Fruit fly (Drosophila melanogaster) whole organism, embryonic: Measurements from ENCODE around the gene Cpr30B.

Source experiments
- Antp ChIP-seq: fragments of 200-800 bp; sonication (Bioruptor generic); optimal IDR thresholded peaks from 3 replicates; lab custom pipeline; 2016; ENCODE audit warnings: missing biosample characterization, missing genetic modification characterization
- Awh ChIP-seq: fragments of 200-800 bp; sonication (Bioruptor generic); IDR thresholded peaks from 2 replicates; pipeline ENCODE4, ENCODE4 v1.3.6; 2022; ENCODE audit warnings: missing biosample characterization, missing genetic modification characterization
- CG10267 ChIP-seq: fragments of 200-800 bp; sonication (Bioruptor generic); optimal IDR thresholded peaks from 2 replicates; lab custom pipeline; 2018; ENCODE audit warnings: missing biosample characterization, mild to moderate bottlenecking, missing genetic modification characterization, moderate library complexity
- CG10565 ChIP-seq: fragments of 200-800 bp; sonication (Bioruptor generic); optimal IDR thresholded peaks from 3 replicates; lab custom pipeline; 2016; ENCODE audit warnings: missing biosample characterization, mild to moderate bottlenecking, missing genetic modification characterization
- CG12071 ChIP-seq: fragments of 200-800 bp; sonication (Bioruptor generic); optimal IDR thresholded peaks from 3 replicates; lab custom pipeline; 2018; ENCODE audit warnings: missing biosample characterization, mild to moderate bottlenecking, missing genetic modification characterization
- CG1233 ChIP-seq: fragments of 200-800 bp; sonication (Bioruptor generic); optimal IDR thresholded peaks from 4 replicates; lab custom pipeline; 2018; ENCODE audit warnings: missing biosample characterization, mild to moderate bottlenecking, missing genetic modification characterization
- CG2120 ChIP-seq: fragments of 200-800 bp; sonication (Bioruptor generic); optimal IDR thresholded peaks from 3 replicates; lab custom pipeline; 2016; ENCODE audit warnings: missing biosample characterization, missing genetic modification characterization
- CG31224 ChIP-seq: fragments of 200-800 bp; sonication (Bioruptor generic); IDR thresholded peaks from 2 replicates; pipeline ENCODE4 v1.3.6; 2022; ENCODE audit warnings: missing biosample characterization, missing genetic modification characterization
- CG31388 ChIP-seq: fragments of 200-800 bp; sonication (Bioruptor generic); optimal IDR thresholded peaks from 2 replicates; lab custom pipeline; 2016; ENCODE audit warnings: missing biosample characterization, missing genetic modification characterization
- CG34376 ChIP-seq: fragments of 200-800 bp; sonication (Bioruptor generic); optimal IDR thresholded peaks from 2 replicates; lab custom pipeline; 2018; ENCODE audit warnings: missing biosample characterization, mild to moderate bottlenecking, missing genetic modification characterization
- CG4360 ChIP-seq: fragments of 200-800 bp; sonication (Bioruptor generic); IDR thresholded peaks from 2 replicates; pipeline ENCODE4 v1.3.6; 2022; ENCODE audit warnings: missing biosample characterization, missing genetic modification characterization
- CG4707 ChIP-seq: fragments of 200-800 bp; sonication (Bioruptor generic); optimal IDR thresholded peaks from 2 replicates; lab custom pipeline; 2018; ENCODE audit warnings: missing biosample characterization, mild to moderate bottlenecking, missing genetic modification characterization, moderate library complexity
- CG4854 ChIP-seq: fragments of 200-800 bp; sonication (Bioruptor generic); optimal IDR thresholded peaks from 2 replicates; lab custom pipeline; 2016; ENCODE audit warnings: missing biosample characterization, missing genetic modification characterization, inconsistent platforms
- CG6175 ChIP-seq: fragments of 200-800 bp; sonication (Bioruptor generic); IDR thresholded peaks from 3 replicates; pipeline ENCODE4 v1.3.6; 2022; ENCODE audit warnings: missing biosample characterization, missing genetic modification characterization
- CG6765 ChIP-seq: fragments of 200-800 bp; sonication (Bioruptor generic); optimal IDR thresholded peaks from 3 replicates; lab custom pipeline; 2017; ENCODE audit warnings: missing biosample characterization, mild to moderate bottlenecking, missing genetic modification characterization
- CG7271 ChIP-seq: fragments of 200-800 bp; sonication (Bioruptor generic); optimal IDR thresholded peaks from 2 replicates; lab custom pipeline; 2018; ENCODE audit warnings: missing biosample characterization, mild to moderate bottlenecking, missing genetic modification characterization, moderate library complexity
- CG7556 ChIP-seq: fragments of 200-800 bp; sonication (Bioruptor generic); optimal IDR thresholded peaks from 2 replicates; lab custom pipeline; 2017; ENCODE audit warnings: missing biosample characterization, mild to moderate bottlenecking, missing genetic modification characterization
- Drgx ChIP-seq: fragments of 200-800 bp; sonication (Bioruptor generic); IDR thresholded peaks from 2 replicates; pipeline ENCODE4 v1.3.6; 2022; ENCODE audit warnings: missing biosample characterization, missing genetic modification characterization
- Fer2 ChIP-seq: fragments of 200-800 bp; sonication (Bioruptor generic); optimal IDR thresholded peaks from 2 replicates; lab custom pipeline; 2018; ENCODE audit warnings: missing biosample characterization, mild to moderate bottlenecking, missing genetic modification characterization, moderate library complexity
- HLH4C ChIP-seq: fragments of 200-800 bp; sonication (Bioruptor generic); IDR thresholded peaks from 3 replicates; pipeline ENCODE4 v1.3.6; 2022; ENCODE audit warnings: missing biosample characterization, missing genetic modification characterization; ENCODE audit not compliant: partially characterized antibody
- HmgZ ChIP-seq: fragments of 200-800 bp; sonication (Bioruptor generic); optimal IDR thresholded peaks from 2 replicates; lab custom pipeline; 2018; ENCODE audit warnings: missing biosample characterization, mild to moderate bottlenecking, missing genetic modification characterization
- Hmx ChIP-seq: fragments of 200-800 bp; sonication (Bioruptor generic); optimal IDR thresholded peaks from 2 replicates; lab custom pipeline; 2016; ENCODE audit warnings: missing biosample characterization, missing genetic modification characterization
- Meics ChIP-seq: fragments of 200-800 bp; sonication (Bioruptor generic); optimal IDR thresholded peaks from 2 replicates; lab custom pipeline; 2017; ENCODE audit warnings: missing biosample characterization, mild to moderate bottlenecking, missing genetic modification characterization
- NfI ChIP-seq: fragments of 200-800 bp; sonication (Bioruptor generic); optimal IDR thresholded peaks from 3 replicates; lab custom pipeline; 2018; ENCODE audit warnings: missing biosample characterization, mild to moderate bottlenecking, missing genetic modification characterization, moderate library complexity
- PHDP ChIP-seq: fragments of 200-800 bp; sonication (Bioruptor generic); optimal IDR thresholded peaks from 3 replicates; lab custom pipeline; 2018; ENCODE audit warnings: missing biosample characterization, mild to moderate bottlenecking, missing genetic modification characterization, moderate library complexity
- Pdp1 ChIP-seq, 2 experiments: fragments of 200-800 bp; sonication (Bioruptor generic); optimal IDR thresholded peaks; 3 replicates each; lab custom pipeline; 2016; ENCODE audit warnings: missing biosample characterization in 2 of 2, missing genetic modification characterization in 2 of 2, mild to moderate bottlenecking in 1 of 2, moderate library complexity in 1 of 2
- Usf ChIP-seq: fragments of 200-800 bp; sonication (Bioruptor generic); optimal IDR thresholded peaks from 2 replicates; lab custom pipeline; 2017; ENCODE audit warnings: missing genotype, missing biosample characterization, missing genetic modification characterization
- Xbp1 ChIP-seq: fragments of 200-800 bp; sonication (Bioruptor generic); optimal IDR thresholded peaks from 3 replicates; lab custom pipeline; 2016; ENCODE audit warnings: missing biosample characterization, mild to moderate bottlenecking, missing genetic modification characterization
- az2 ChIP-seq: fragments of 200-800 bp; sonication (Bioruptor generic); optimal IDR thresholded peaks from 3 replicates; lab custom pipeline; 2016; ENCODE audit warnings: missing biosample characterization, missing genetic modification characterization
- chinmo ChIP-seq: fragments of 200-800 bp; sonication (Bioruptor generic); IDR thresholded peaks from 4 replicates; pipeline ENCODE4 v1.3.6; 2022; ENCODE audit warnings: missing biosample characterization, missing genetic modification characterization; ENCODE audit not compliant: partially characterized antibody
- dmrt11E ChIP-seq: fragments of 200-800 bp; sonication (Bioruptor generic); optimal IDR thresholded peaks from 3 replicates; lab custom pipeline; 2018; ENCODE audit warnings: missing biosample characterization, mild to moderate bottlenecking, missing genetic modification characterization, moderate library complexity
- dmrt99B ChIP-seq: fragments of 200-800 bp; sonication (Bioruptor generic); optimal IDR thresholded peaks from 2 replicates; lab custom pipeline; 2018; ENCODE audit warnings: missing biosample characterization, mild to moderate bottlenecking, missing genetic modification characterization, moderate library complexity
- gce ChIP-seq: fragments of 200-800 bp; sonication (Bioruptor generic); IDR thresholded peaks from 3 replicates; pipeline ENCODE4 v1.3.6; 2022; ENCODE audit warnings: missing biosample characterization, missing genetic modification characterization
- gcm2 ChIP-seq: fragments of 200-800 bp; sonication (Bioruptor generic); optimal IDR thresholded peaks from 2 replicates; lab custom pipeline; 2016; ENCODE audit warnings: missing biosample characterization, missing genetic modification characterization
- gro ChIP-seq: fragments of 200-800 bp; sonication (Bioruptor generic); optimal IDR thresholded peaks from 2 replicates; lab custom pipeline; 2016; ENCODE audit warnings: missing biosample characterization, missing genetic modification characterization
- hb ChIP-seq: fragments of 200-800 bp; sonication (Bioruptor generic); IDR thresholded peaks from 3 replicates; pipeline ENCODE4 v1.3.6; 2022; ENCODE audit warnings: missing biosample characterization, missing genetic modification characterization; ENCODE audit not compliant: partially characterized antibody
- jing ChIP-seq: fragments of 200-800 bp; sonication (Bioruptor generic); optimal IDR thresholded peaks from 2 replicates; lab custom pipeline; 2018; ENCODE audit warnings: missing biosample characterization, mild to moderate bottlenecking, missing genetic modification characterization
- lilli ChIP-seq: fragments of 200-800 bp; sonication (Bioruptor generic); optimal IDR thresholded peaks from 3 replicates; lab custom pipeline; 2016; ENCODE audit warnings: missing biosample characterization, missing genetic modification characterization
- mirr ChIP-seq: fragments of 200-800 bp; sonication (Bioruptor generic); optimal IDR thresholded peaks from 3 replicates; lab custom pipeline; 2018; ENCODE audit warnings: missing biosample characterization, mild to moderate bottlenecking, missing genetic modification characterization
- p53 ChIP-seq: fragments of 200-800 bp; sonication (Bioruptor generic); optimal IDR thresholded peaks from 2 replicates; lab custom pipeline; 2016; ENCODE audit warnings: missing biosample characterization, missing genetic modification characterization
- pho ChIP-seq: fragments of 200-800 bp; sonication (Bioruptor generic); optimal IDR thresholded peaks from 2 replicates; lab custom pipeline; 2016; ENCODE audit warnings: missing biosample characterization, missing genetic modification characterization
- scrt ChIP-seq: fragments of 200-800 bp; sonication (Bioruptor generic); optimal IDR thresholded peaks from 2 replicates; lab custom pipeline; 2018; ENCODE audit warnings: missing biosample characterization, mild to moderate bottlenecking, missing genetic modification characterization, moderate library complexity
- shn ChIP-seq: fragments of 200-800 bp; sonication (Bioruptor generic); optimal IDR thresholded peaks from 3 replicates; lab custom pipeline; 2016; ENCODE audit warnings: missing biosample characterization, missing genetic modification characterization
- sisA ChIP-seq: fragments of 200-800 bp; sonication (Bioruptor generic); IDR thresholded peaks from 2 replicates; pipeline ENCODE4 v1.3.6; 2022; ENCODE audit warnings: missing biosample characterization, missing genetic modification characterization
- slbo ChIP-seq: fragments of 200-800 bp; sonication (Bioruptor generic); IDR thresholded peaks from 2 replicates; pipeline ENCODE4 v1.3.6; 2022; ENCODE audit warnings: missing biosample characterization, missing genetic modification characterization
- wor ChIP-seq: fragments of 200-800 bp; sonication (Bioruptor generic); IDR thresholded peaks from 2 replicates; pipeline ENCODE4 v1.3.6; 2022; ENCODE audit warnings: missing biosample characterization, missing genetic modification characterization

Gene Cpr30B

DNA sequence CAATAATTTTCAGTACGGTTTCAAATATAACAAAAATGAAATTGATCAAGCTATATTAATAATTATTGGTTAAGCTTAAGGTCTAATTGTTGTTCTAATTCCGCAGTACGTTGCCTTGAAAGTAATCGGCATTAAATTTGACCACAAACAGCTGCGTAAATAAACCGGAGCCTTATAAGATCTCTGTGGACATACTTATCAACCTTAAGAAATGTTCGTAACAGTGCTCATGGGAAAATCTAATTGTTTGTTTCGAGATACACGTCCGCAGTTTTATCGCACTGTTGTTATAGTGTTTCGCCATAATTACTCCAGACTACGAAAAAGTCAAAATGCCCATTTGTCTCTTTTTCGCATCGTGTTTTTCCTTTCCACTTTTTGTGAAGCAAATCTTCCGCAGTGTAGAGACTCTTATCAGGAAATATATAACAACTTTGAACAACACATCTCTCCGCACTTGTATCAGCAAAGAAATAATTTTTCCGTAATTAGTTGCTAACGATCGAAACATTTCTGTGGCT, 12.8 kb upstream of the Cpr30B start (continued):
- TF ChIP-seq CG7271 (tag; lab: Kevin White, UChicago) (no peak), Xbp1 (GFP tag; lab: Kevin White, UChicago) (no peak), wor (GFP tag; lab: Robert Waterston, UW) (no peak), jing (GFP tag; lab: Kevin White, UChicago) (no peak), lilli (GFP tag; lab: Kevin White, UChicago) (no peak), Drgx (GFP tag; lab: Robert Waterston, UW) (peak; percentile 27; the same call in 1 of the 2 replicates), dmrt99B (no peak), CG2120 (GFP tag; lab: Kevin White, UChicago) (peak; percentile 5), gce (GFP tag; lab: Robert Waterston, UW) (no peak), slbo (GFP tag; lab: Robert Waterston, UW) (no peak), pho (GFP tag; lab: Kevin White, UChicago) (no peak), Fer2 (tag; lab: Kevin White, UChicago) (no peak), CG10565 (GFP tag; lab: Kevin White, UChicago) (no peak), NfI (GFP tag; lab: Kevin White, UChicago) (no peak), scrt (GFP tag; lab: Kevin White, UChicago) (no peak), chinmo (GFP tag; lab: Robert Waterston, UW) (no peak), Meics (GFP tag; lab: Kevin White, UChicago) (peak; percentile 34), gro (GFP tag; lab: Kevin White, UChicago) (peak; percentile 5), Usf (GFP tag; lab: Kevin White, UChicago) (no peak), Hmx (GFP tag; lab: Kevin White, UChicago) (no peak), CG4854 (GFP tag; lab: Kevin White, UChicago) (no peak), dmrt11E (tag; lab: Kevin White, UChicago) (no peak), HmgZ (no peak), CG12071 (no peak), Antp (no peak), CG34376 (peak; percentile 60), CG6175 (GFP tag; lab: Robert Waterston, UW) (no peak), CG4707 (GFP tag; lab: Kevin White, UChicago) (no peak), Awh (no peak), CG4360 (GFP tag; lab: Robert Waterston, UW) (no peak), p53 (GFP tag; lab: Kevin White, UChicago) (no peak), CG6765 (GFP tag; lab: Kevin White, UChicago) (peak; percentile 7), PHDP (tag; lab: Kevin White, UChicago) (no peak), gcm2 (GFP tag; lab: Kevin White, UChicago) (no peak), CG31388 (GFP tag; lab: Kevin White, UChicago) (no peak), CG7556 (GFP tag; lab: Kevin White, UChicago) (no peak), HLH4C (no peak), hb (GFP tag; lab: Robert Waterston, UW) (no peak), CG31224 (GFP tag; lab: Robert Waterston, UW) (no peak), Pdp1 (GFP tag; optimal IDR thresholded peaks at IDR 0.05; lab: Kevin White, UChicago) (peak in 1 of 2 experiments; percentile 34), mirr (GFP tag; lab: Kevin White, UChicago) (peak; percentile 36), shn (no peak), az2 (no peak), CG10267 (tag; lab: Kevin White, UChicago) (no peak), sisA (GFP tag; lab: Robert Waterston, UW) (no peak), CG1233 (no peak)
